Worm (Caenorhabditis elegans) whole organism, L1 larva: Measurements from ENCODE around the gene clp-1.
A peak's percentile ranks its signal among the peaks of the same experiment; 100 is the strongest.

Source experiments
- C16A3.4 ChIP-seq: fragments of 150-350 bp; optimal IDR thresholded peaks from 2 replicates; lab custom pipeline; 2014; ENCODE audit warnings: missing biosample characterization, missing genetic modification characterization
- C34B4.2 ChIP-seq: sonication (generic microtip); optimal IDR thresholded peaks from 2 replicates; lab custom pipeline; 2017; ENCODE audit warnings: mild to moderate bottlenecking, missing genetic modification characterization, missing compliant biosample characterization
- F16B12.6 ChIP-seq: fragments of 150-350 bp; optimal IDR thresholded peaks from 2 replicates; lab custom pipeline; 2014; ENCODE audit warnings: missing biosample characterization, missing genetic modification characterization
- aha-1 ChIP-seq: fragments of 150-350 bp; optimal IDR thresholded peaks from 2 replicates; lab custom pipeline; 2014; ENCODE audit warnings: missing biosample characterization, missing genetic modification characterization
- aly-2 ChIP-seq: fragments of 150-350 bp; optimal IDR thresholded peaks from 2 replicates; lab custom pipeline; 2014; ENCODE audit warnings: missing biosample characterization, missing genetic modification characterization
- ama-1 ChIP-seq: fragments of 150-350 bp; optimal IDR thresholded peaks from 2 replicates; lab custom pipeline; 2014
- ceh-8 ChIP-seq: fragments of 200-800 bp; sonication (Bioruptor generic); optimal IDR thresholded peaks from 2 replicates; lab custom pipeline; 2018; ENCODE audit warnings: mild to moderate bottlenecking, missing genetic modification characterization, moderate library complexity, missing compliant biosample characterization
- ceh-82 ChIP-seq, 3 experiments: fragments of 150-350 bp in 1 of 3; sonication (generic microtip) in 2 of 3; optimal IDR thresholded peaks; 2 replicates each; lab custom pipeline; 2014 to 2017; ENCODE audit warnings: missing biosample characterization in 3 of 3, missing genetic modification characterization in 3 of 3
- ceh-88 ChIP-seq: fragments of 200-800 bp; sonication (Bioruptor generic); IDR thresholded peaks from 2 replicates; pipeline ENCODE4 v1.3.6; 2022; ENCODE audit warnings: missing genetic modification characterization, missing compliant biosample characterization
- ces-1 ChIP-seq: fragments of 150-350 bp; optimal IDR thresholded peaks from 2 replicates; lab custom pipeline; 2014; ENCODE audit warnings: missing biosample characterization, missing genetic modification reagents, missing genetic modification characterization
- dpl-1 ChIP-seq, 3 experiments: fragments of 150-350 bp in 2 of 3; sonication (generic microtip) in 1 of 3; optimal IDR thresholded peaks; 2 replicates each; lab custom pipeline; 2014 to 2017; ENCODE audit warnings: missing biosample characterization in 3 of 3, missing genetic modification characterization in 3 of 3, missing genetic modification reagents in 3 of 3
- dsc-1 ChIP-seq: sonication (generic microtip); optimal IDR thresholded peaks from 2 replicates; lab custom pipeline; 2016; ENCODE audit warnings: mild to moderate bottlenecking, missing genetic modification characterization, missing compliant biosample characterization
- efl-1 ChIP-seq, 4 experiments: fragments of 150-350 bp; optimal IDR thresholded peaks in 3 of 4; peaks in 1 of 4; 1 replicate in 1 of 4; 2 replicates in 3 of 4; lab custom pipeline; 2014; ENCODE audit warnings: missing biosample characterization in 2 of 4, missing genetic modification characterization in 2 of 4, missing genetic modification reagents in 2 of 4
- egl-13 ChIP-seq: sonication (generic microtip); optimal IDR thresholded peaks from 2 replicates; lab custom pipeline; 2016; ENCODE audit warnings: missing genotype, missing genetic modification reagents, missing genetic modification characterization, missing compliant biosample characterization
- elt-3 ChIP-seq, 6 experiments: fragments of 150-350 bp in 1 of 6; sonication (generic microtip); optimal IDR thresholded peaks; 2 replicates each; lab custom pipeline; 2017 to 2018; ENCODE audit warnings: missing biosample characterization in 6 of 6, missing genetic modification characterization in 6 of 6, inconsistent platforms in 1 of 6
- ets-5 ChIP-seq: fragments of 200-800 bp; sonication (Bioruptor generic); IDR thresholded peaks from 2 replicates; pipeline ENCODE4 v1.3.6; 2022; ENCODE audit warnings: missing genetic modification characterization, missing compliant biosample characterization
- fkh-10 ChIP-seq: sonication (generic microtip); optimal IDR thresholded peaks from 2 replicates; lab custom pipeline; 2017; ENCODE audit warnings: missing biosample characterization, missing genetic modification reagents, missing genetic modification characterization
- hlh-17 ChIP-seq: fragments of 200-800 bp; sonication (Bioruptor generic); optimal IDR thresholded peaks from 2 replicates; lab custom pipeline; 2018; ENCODE audit warnings: missing genetic modification characterization, mild to moderate bottlenecking, missing compliant biosample characterization, moderate library complexity, borderline replicate concordance
- irx-1 ChIP-seq: sonication (generic microtip); optimal IDR thresholded peaks from 2 replicates; lab custom pipeline; 2016; ENCODE audit warnings: missing genetic modification characterization, missing compliant biosample characterization
- isw-1 ChIP-seq: fragments of 200-800 bp; sonication (Bioruptor generic); IDR thresholded peaks from 2 replicates; pipeline ENCODE4 v1.3.6; 2022; ENCODE audit warnings: missing genetic modification characterization, missing compliant biosample characterization
- jun-1 ChIP-seq: fragments of 150-350 bp; optimal IDR thresholded peaks from 2 replicates; lab custom pipeline; 2014; ENCODE audit warnings: missing biosample characterization, missing genetic modification reagents, missing genetic modification characterization
- lin-35 ChIP-seq, 2 experiments: fragments of 150-350 bp; optimal IDR thresholded peaks; 2 replicates each; lab custom pipeline; 2014; ENCODE audit warnings: missing biosample characterization in 2 of 2, missing genetic modification characterization in 2 of 2, missing genetic modification reagents in 2 of 2
- lin-39 ChIP-seq: fragments of 150-350 bp; optimal IDR thresholded peaks from 2 replicates; lab custom pipeline; 2014; ENCODE audit warnings: missing biosample characterization, missing genetic modification reagents, missing genetic modification characterization
- lir-3 ChIP-seq: sonication (generic microtip); optimal IDR thresholded peaks from 2 replicates; lab custom pipeline; 2016; ENCODE audit warnings: mild to moderate bottlenecking, missing genetic modification characterization, moderate library complexity, missing compliant biosample characterization; ENCODE audit not compliant: poor library complexity
- lsy-2 ChIP-seq, 2 experiments: fragments of 150-350 bp; optimal IDR thresholded peaks; 2 replicates each; lab custom pipeline; 2014; ENCODE audit warnings: missing biosample characterization in 2 of 2, missing genetic modification characterization in 2 of 2
- mdl-1 ChIP-seq, 2 experiments: fragments of 150-350 bp; optimal IDR thresholded peaks; 2 replicates each; lab custom pipeline; 2014 to 2017; ENCODE audit warnings: missing biosample characterization in 2 of 2, missing genetic modification characterization in 2 of 2, inconsistent platforms in 1 of 2
- mef-2 ChIP-seq: fragments of 150-350 bp; optimal IDR thresholded peaks from 2 replicates; lab custom pipeline; 2014; ENCODE audit warnings: missing biosample characterization, missing genetic modification characterization
- mep-1 ChIP-seq: fragments of 150-350 bp; optimal IDR thresholded peaks from 2 replicates; lab custom pipeline; 2014; ENCODE audit warnings: missing biosample characterization, missing genetic modification characterization
- nhr-12 ChIP-seq: sonication (generic microtip); optimal IDR thresholded peaks from 2 replicates; lab custom pipeline; 2017; ENCODE audit warnings: missing biosample characterization, missing genetic modification characterization
- nhr-237 ChIP-seq: fragments of 150-350 bp; optimal IDR thresholded peaks from 2 replicates; lab custom pipeline; 2014; ENCODE audit warnings: missing biosample characterization, missing genetic modification characterization
- nhr-28 ChIP-seq: fragments of 150-350 bp; optimal IDR thresholded peaks from 2 replicates; lab custom pipeline; 2014; ENCODE audit warnings: missing biosample characterization, missing genetic modification characterization
- nhr-76 ChIP-seq: sonication (generic microtip); optimal IDR thresholded peaks from 2 replicates; lab custom pipeline; 2017; ENCODE audit warnings: missing biosample characterization, missing genetic modification characterization
- nhr-77 ChIP-seq: fragments of 150-350 bp; optimal IDR thresholded peaks from 2 replicates; lab custom pipeline; 2014; ENCODE audit warnings: missing biosample characterization, missing genetic modification characterization
- nhr-84 ChIP-seq: sonication (generic microtip); optimal IDR thresholded peaks from 2 replicates; lab custom pipeline; 2017; ENCODE audit warnings: missing biosample characterization, missing genetic modification characterization
- nhr-85 ChIP-seq: sonication (generic microtip); peaks from one replicate; lab custom pipeline; 2016; ENCODE audit warnings: missing genetic modification characterization, inconsistent platforms, missing compliant biosample characterization
- pag-3 ChIP-seq: sonication (generic microtip); optimal IDR thresholded peaks from 2 replicates; lab custom pipeline; 2017; ENCODE audit warnings: missing genetic modification characterization, mild to moderate bottlenecking, missing compliant biosample characterization, antibody characterized with exemption, borderline replicate concordance; ENCODE audit not compliant: insufficient read depth
- pax-3 ChIP-seq: fragments of 200-800 bp; sonication (Bioruptor generic); optimal IDR thresholded peaks from 2 replicates; lab custom pipeline; 2018; ENCODE audit warnings: mild to moderate bottlenecking, missing genetic modification characterization, moderate library complexity, missing compliant biosample characterization
- pqm-1 ChIP-seq: sonication (generic microtip); optimal IDR thresholded peaks from 3 replicates; lab custom pipeline; 2017; ENCODE audit warnings: missing biosample characterization, missing genetic modification characterization
- skn-1 ChIP-seq: fragments of 150-350 bp; optimal IDR thresholded peaks from 2 replicates; lab custom pipeline; 2014; ENCODE audit warnings: missing biosample characterization, missing genetic modification characterization
- sptf-1 ChIP-seq: fragments of 150-350 bp; optimal IDR thresholded peaks from 2 replicates; lab custom pipeline; 2014; ENCODE audit warnings: missing biosample characterization, missing genetic modification characterization
- swsn-7 ChIP-seq: sonication (generic microtip); optimal IDR thresholded peaks from 2 replicates; lab custom pipeline; 2016; ENCODE audit warnings: missing genetic modification characterization, missing compliant biosample characterization
- tlp-1 ChIP-seq: fragments of 150-350 bp; optimal IDR thresholded peaks from 2 replicates; lab custom pipeline; 2014; ENCODE audit warnings: missing biosample characterization, missing genetic modification characterization
- unc-130 ChIP-seq: fragments of 150-350 bp; optimal IDR thresholded peaks from 2 replicates; lab custom pipeline; 2017; ENCODE audit warnings: missing biosample characterization, missing genetic modification characterization, inconsistent platforms
- unc-86 ChIP-seq: sonication (generic microtip); optimal IDR thresholded peaks from 2 replicates; lab custom pipeline; 2016; ENCODE audit warnings: missing genetic modification characterization, missing compliant biosample characterization
- unc-98 ChIP-seq: fragments of 200-800 bp; sonication (Bioruptor generic); IDR thresholded peaks from 2 replicates; pipeline ENCODE4 v1.3.6; 2022; ENCODE audit warnings: missing genetic modification characterization, missing compliant biosample characterization
- zag-1 ChIP-seq: fragments of 150-350 bp; optimal IDR thresholded peaks from 2 replicates; lab custom pipeline; 2014; ENCODE audit warnings: missing biosample characterization, missing genetic modification characterization
- ztf-11 ChIP-seq, 2 experiments: sonication (generic microtip); optimal IDR thresholded peaks; 2 replicates each; lab custom pipeline; 2016 to 2017; ENCODE audit warnings: missing genetic modification characterization in 2 of 2, missing biosample characterization in 1 of 2, missing compliant biosample characterization in 1 of 2

The clp-1 gene

ce11 chrIII:7977224-7977623 is 2.5 kb upstream of the clp-1 start:
- TF ChIP-seq skn-1 (no peak), aly-2 (peak; percentile 64), pax-3 (tag; lab: Kevin White, UChicago) (no peak), zag-1 (no peak), ama-1 (lab: Kevin White, UChicago) (peak; percentile 45), dsc-1 (tag; lab: Kevin White, UChicago) (peak; percentile 3), nhr-85 (peak; percentile 13), lin-35 (GFP tag; optimal IDR thresholded peaks at IDR 0.05; lab: Kevin White, UChicago) (peak in 1 of 2 experiments; percentile 9)

ce11 chrIII:7977777-7978176 is 2.0 kb upstream of the clp-1 start, which contains the start of gene C06G4.4:
TSS of gene C06G4.4 (minus strand) at chrIII:7977812.
- TF ChIP-seq lin-39: no peak
- no peak for TF ChIP-seq C34B4.2
- no peak for TF ChIP-seq nhr-77 (tag; lab: Kevin White, UChicago)
- no peak for TF ChIP-seq elt-3 (tag; optimal IDR thresholded peaks at IDR 0.05; lab: Kevin White, UChicago)
- no peak for TF ChIP-seq dpl-1 (GFP tag; optimal IDR thresholded peaks at IDR 0.05; lab: Kevin White, UChicago)

ce11 chrIII:7978289-7978688 is 1.5 kb upstream of the clp-1 start:
- no peak for TF ChIP-seq ceh-82 (tag; optimal IDR thresholded peaks at IDR 0.05; lab: Kevin White, UChicago)
- TF ChIP-seq mep-1 (tag; lab: Kevin White, UChicago): peak; percentile 4
- no peak for TF ChIP-seq efl-1 (optimal IDR thresholded peaks at IDR 0.05; lab: Kevin White, UChicago)
- TF ChIP-seq efl-1 (GFP tag; optimal IDR thresholded peaks at IDR 0.05 in 1 of 2; lab: Kevin White, UChicago): peak in 1 of 2 experiments; percentile 40

- no peak for TF ChIP-seq egl-13
- peak; percentile 61 for TF ChIP-seq nhr-77 (tag; lab: Kevin White, UChicago)
- peak; percentile 3 for TF ChIP-seq unc-130 (tag; lab: Kevin White, UChicago)
- TF ChIP-seq jun-1 (tag; lab: Kevin White, UChicago): peak; percentile 26
- no peak for TF ChIP-seq unc-86 (tag; lab: Kevin White, UChicago)
- TF ChIP-seq mdl-1 (tag; optimal IDR thresholded peaks at IDR 0.05; lab: Kevin White, UChicago): no peak
- no peak for TF ChIP-seq unc-98 (GFP tag; lab: Robert Waterston, UW)
- TF ChIP-seq hlh-17: no peak
- no peak for TF ChIP-seq lir-3 (tag; lab: Kevin White, UChicago)
- no peak for TF ChIP-seq nhr-76 (tag; lab: Kevin White, UChicago)
- TF ChIP-seq swsn-7: peak; percentile 59
- peak; percentile 11 for TF ChIP-seq skn-1
- peak; percentile 68 to 79 for TF ChIP-seq efl-1 (optimal IDR thresholded peaks at IDR 0.05; lab: Kevin White, UChicago)
- TF ChIP-seq efl-1 (GFP tag; optimal IDR thresholded peaks at IDR 0.05 in 1 of 2; lab: Kevin White, UChicago): peak; percentile 46 to 92
- TF ChIP-seq fkh-10 (GFP tag; lab: Kevin White, UChicago): no peak
- no peak for TF ChIP-seq ceh-8 (GFP tag; lab: Kevin White, UChicago)
- no peak for TF ChIP-seq pqm-1 (tag; lab: Kevin White, UChicago)
- peak; percentile 27; the same call in 1 of the 2 replicates for TF ChIP-seq ceh-88 (GFP tag; lab: Robert Waterston, UW)
- TF ChIP-seq aha-1 (tag; lab: Kevin White, UChicago): no peak
- TF ChIP-seq ces-1 (GFP tag; lab: Kevin White, UChicago): no peak
- peak; percentile 57 to 67 for TF ChIP-seq lsy-2 (tag; optimal IDR thresholded peaks at IDR 0.05; lab: Kevin White, UChicago)
- peak; percentile 58 for TF ChIP-seq mep-1 (tag; lab: Kevin White, UChicago)
- no peak for TF ChIP-seq nhr-28
- TF ChIP-seq pag-3 (tag; lab: Kevin White, UChicago): no peak
- no peak for TF ChIP-seq tlp-1 (tag; lab: Kevin White, UChicago)
- TF ChIP-seq nhr-85: peak; percentile 90
- TF ChIP-seq irx-1: peak; percentile 56
- no peak for TF ChIP-seq isw-1 (GFP tag; lab: Robert Waterston, UW)
- peak; percentile 45 for TF ChIP-seq C16A3.4 (tag; lab: Kevin White, UChicago)
- TF ChIP-seq nhr-12: no peak
- no peak for TF ChIP-seq nhr-84 (tag; lab: Kevin White, UChicago)
- TF ChIP-seq zag-1: no peak
- TF ChIP-seq F16B12.6 (tag; lab: Kevin White, UChicago): peak; percentile 40
- peak in 1 of 6 experiments; percentile 57 for TF ChIP-seq elt-3 (tag; optimal IDR thresholded peaks at IDR 0.05; lab: Kevin White, UChicago)
- no peak for TF ChIP-seq ztf-11 (tag; optimal IDR thresholded peaks at IDR 0.05; lab: Kevin White, UChicago)
- TF ChIP-seq ets-5 (GFP tag; lab: Robert Waterston, UW): no peak
- TF ChIP-seq sptf-1: no peak
- TF ChIP-seq mef-2 (tag; lab: Kevin White, UChicago): no peak
- TF ChIP-seq nhr-237 (tag; lab: Kevin White, UChicago): no peak
These were observed 1.0 kb upstream of the clp-1 start for ce11 chrIII:7978723-7979122.
